Worm (Caenorhabditis elegans): ENCODE measurements around the gene K10C9.1.

ce11 chrV:1049334-1049733, 25.7 kb upstream of the K10C9.1 start:
- TF ChIP-seq sem-2 (GFP tag; optimal IDR thresholded peaks at IDR 0.05) (no peak), flh-1 (GFP tag; optimal IDR thresholded peaks at IDR 0.05) (no peak), unc-62 (GFP tag; optimal IDR thresholded peaks at IDR 0.05) (no peak), nhr-28 (tag; optimal IDR thresholded peaks at IDR 0.05) (no peak), pha-4 (tag; optimal IDR thresholded peaks at IDR 0.05) (no peak), sptf-1 (tag; optimal IDR thresholded peaks at IDR 0.05) (no peak), nhr-237 (tag; optimal IDR thresholded peaks at IDR 0.05) (no peak), nhr-76 (tag; optimal IDR thresholded peaks at IDR 0.05) (no peak), mab-5 (tag; optimal IDR thresholded peaks at IDR 0.05) (no peak), elt-3 (tag; optimal IDR thresholded peaks at IDR 0.05) (no peak)
